Worm (Caenorhabditis elegans) whole organism, dauer: Measurements from ENCODE around the gene dhs-18.

Experiments
- unc-62 ChIP-seq: sonication (generic microtip); optimal IDR thresholded peaks from 2 replicates; lab custom pipeline; 2017; ENCODE audit warnings: missing biosample characterization, missing genetic modification reagents, missing genetic modification characterization

dhs-18 gene

ce11 chrV:11073354-11073753 lies 26.7 kb upstream of the dhs-18 start:
- no peak for TF ChIP-seq unc-62 (GFP tag; lab: Kevin White, UChicago)

- no peak for TF ChIP-seq unc-62 (GFP tag; lab: Kevin White, UChicago)
Measured at ce11 chrV:11071453-11071852, 24.8 kb upstream of the dhs-18 start.

ce11 chrV:11070388-11070787 lies 23.8 kb upstream of the dhs-18 start:
- TF ChIP-seq unc-62 (GFP tag; lab: Kevin White, UChicago): no peak

- TF ChIP-seq unc-62 (GFP tag; lab: Kevin White, UChicago): no peak
Measured at ce11 chrV:11069277-11069676, 22.6 kb upstream of the dhs-18 start, which contains the start of gene T04C12.8. T04C12.8 (minus strand) TSS chrV:11069358.

- TF ChIP-seq unc-62 (GFP tag; lab: Kevin White, UChicago): no peak
Measured at ce11 chrV:11065513-11065912, 18.9 kb upstream of the dhs-18 start, which contains the start of gene nlp-80. nlp-80 (minus strand) TSS chrV:11065613.

- TF ChIP-seq unc-62 (GFP tag; lab: Kevin White, UChicago): no peak
Measured at ce11 chrV:11063115-11063514, 16.5 kb upstream of the dhs-18 start, which contains the start of gene T04C12.9. T04C12.9 (minus strand) TSS chrV:11063215.

ce11 chrV:11061887-11062286 lies 15.3 kb upstream of the dhs-18 start:
- no peak for TF ChIP-seq unc-62 (GFP tag; lab: Kevin White, UChicago)

ce11 chrV:11060239-11060984 lies 13.8 kb upstream of the dhs-18 start, which contains the start of gene T04C12.11:
T04C12.11 (minus strand) TSS chrV:11060289.
- no peak for TF ChIP-seq unc-62 (GFP tag; lab: Kevin White, UChicago)

- TF ChIP-seq unc-62 (GFP tag; lab: Kevin White, UChicago): no peak
Measured at ce11 chrV:11059180-11059579, 12.5 kb upstream of the dhs-18 start, which contains the start of gene T04C12.1. T04C12.1 (minus strand) TSS chrV:11059269.

- TF ChIP-seq unc-62 (GFP tag; lab: Kevin White, UChicago): no peak
Measured at ce11 chrV:11057043-11057442, 10.4 kb upstream of the dhs-18 start, which contains the start of gene srh-75. srh-75 (minus strand) TSS chrV:11057143.

- no peak for TF ChIP-seq unc-62 (GFP tag; lab: Kevin White, UChicago)
Measured at ce11 chrV:11056484-11056883, 9.9 kb upstream of the dhs-18 start.

ce11 chrV:11053827-11054226 lies 7.2 kb upstream of the dhs-18 start, which contains the start of gene T04C12.7:
T04C12.7 (plus strand) TSS chrV:11054127.
- no peak for TF ChIP-seq unc-62 (GFP tag; lab: Kevin White, UChicago)

- TF ChIP-seq unc-62 (GFP tag; lab: Kevin White, UChicago): no peak
Measured at ce11 chrV:11051921-11052320, 5.3 kb upstream of the dhs-18 start, which contains the start of gene T04C12.33. T04C12.33 (plus strand) TSS chrV:11052221.

- no peak for TF ChIP-seq unc-62 (GFP tag; lab: Kevin White, UChicago)
Measured at ce11 chrV:11048678-11049077, 2.0 kb upstream of the dhs-18 start, which contains the start of gene srh-74. srh-74 (minus strand) TSS chrV:11048778.

- no peak for TF ChIP-seq unc-62 (GFP tag; lab: Kevin White, UChicago)
Measured at ce11 chrV:11043767-11044166, 2.9 kb downstream of the dhs-18 start, which contains the start of gene C45B11.6. C45B11.6 (plus strand) TSS chrV:11044067.

ce11 chrV:11042538-11042937 lies 4.1 kb downstream of the dhs-18 start, which contains the start of gene C45B11.2:
C45B11.2 (plus strand) TSS chrV:11042710.
- no peak for TF ChIP-seq unc-62 (GFP tag; lab: Kevin White, UChicago)
